Worm (Caenorhabditis elegans) whole organism, L3 larva: ENCODE results near the gene clec-227.

ENCODE experiments used
- ceh-82 ChIP-seq: fragments of 150-350 bp; optimal IDR thresholded peaks from 2 replicates; lab custom pipeline; 2014; ENCODE audit warnings: missing biosample characterization, missing genetic modification characterization
- fos-1 ChIP-seq: fragments of 150-350 bp; optimal IDR thresholded peaks from 2 replicates; lab custom pipeline; 2014; ENCODE audit warnings: missing biosample characterization, missing genetic modification characterization
- jun-1 ChIP-seq: fragments of 150-350 bp; optimal IDR thresholded peaks from 2 replicates; lab custom pipeline; 2014; ENCODE audit warnings: missing biosample characterization, missing genetic modification reagents, missing genetic modification characterization
- mml-1 ChIP-seq: fragments of 150-350 bp; sonication (generic microtip); optimal IDR thresholded peaks from 3 replicates; lab custom pipeline; 2014; ENCODE audit warnings: missing biosample characterization, missing genetic modification characterization
- nfya-1 ChIP-seq: sonication (generic microtip); optimal IDR thresholded peaks from 2 replicates; lab custom pipeline; 2017; ENCODE audit warnings: missing genetic modification characterization, mild to moderate bottlenecking, missing compliant biosample characterization, antibody characterized with exemption, moderate library complexity; ENCODE audit not compliant: insufficient read depth
- ztf-4 ChIP-seq: fragments of 150-350 bp; optimal IDR thresholded peaks from 2 replicates; lab custom pipeline; 2014; ENCODE audit warnings: missing biosample characterization, missing genetic modification characterization

ce11 chrV:14501136-14501535, 28.8 kb downstream of the clec-227 start, which contains the start of gene R02D5.24:
- TF ChIP-seq ceh-82 (tag; lab: Kevin White, UChicago) (no peak), jun-1 (tag; lab: Kevin White, UChicago) (no peak), nfya-1 (tag; lab: Kevin White, UChicago) (no peak), mml-1 (no peak), fos-1 (no peak), ztf-4 (tag; lab: Kevin White, UChicago) (no peak)
